Fruit fly (Drosophila melanogaster) Kc167 (cell line): ENCODE measurements around the gene PK2-R1.

ENCODE experiments used
- Sin3A ChIP-seq: fragments of >200 bp; optimal IDR thresholded peaks from 2 replicates; lab custom pipeline; 2018; ENCODE audit warnings: missing external identifiers
- h ChIP-seq: fragments of >200 bp; optimal IDR thresholded peaks from 3 replicates; lab custom pipeline; 2018; ENCODE audit warnings: missing external identifiers
- ttk ChIP-seq: sonication (Bioruptor generic); optimal IDR thresholded peaks from 2 replicates; lab custom pipeline; 2017; ENCODE audit warnings: missing external identifiers

- TF ChIP-seq ttk (lab: Kevin White, UChicago) (no peak), Sin3A (lab: Kevin White, UChicago) (no peak), h (lab: Kevin White, UChicago) (no peak)
Observed at dm6 chr3R:13290329-13290728, 47.8 kb upstream of the PK2-R1 start, which contains the start of gene Osi22.
